Fruit fly (Drosophila melanogaster): ENCODE results near the gene tna.

tna gene

DNA sequence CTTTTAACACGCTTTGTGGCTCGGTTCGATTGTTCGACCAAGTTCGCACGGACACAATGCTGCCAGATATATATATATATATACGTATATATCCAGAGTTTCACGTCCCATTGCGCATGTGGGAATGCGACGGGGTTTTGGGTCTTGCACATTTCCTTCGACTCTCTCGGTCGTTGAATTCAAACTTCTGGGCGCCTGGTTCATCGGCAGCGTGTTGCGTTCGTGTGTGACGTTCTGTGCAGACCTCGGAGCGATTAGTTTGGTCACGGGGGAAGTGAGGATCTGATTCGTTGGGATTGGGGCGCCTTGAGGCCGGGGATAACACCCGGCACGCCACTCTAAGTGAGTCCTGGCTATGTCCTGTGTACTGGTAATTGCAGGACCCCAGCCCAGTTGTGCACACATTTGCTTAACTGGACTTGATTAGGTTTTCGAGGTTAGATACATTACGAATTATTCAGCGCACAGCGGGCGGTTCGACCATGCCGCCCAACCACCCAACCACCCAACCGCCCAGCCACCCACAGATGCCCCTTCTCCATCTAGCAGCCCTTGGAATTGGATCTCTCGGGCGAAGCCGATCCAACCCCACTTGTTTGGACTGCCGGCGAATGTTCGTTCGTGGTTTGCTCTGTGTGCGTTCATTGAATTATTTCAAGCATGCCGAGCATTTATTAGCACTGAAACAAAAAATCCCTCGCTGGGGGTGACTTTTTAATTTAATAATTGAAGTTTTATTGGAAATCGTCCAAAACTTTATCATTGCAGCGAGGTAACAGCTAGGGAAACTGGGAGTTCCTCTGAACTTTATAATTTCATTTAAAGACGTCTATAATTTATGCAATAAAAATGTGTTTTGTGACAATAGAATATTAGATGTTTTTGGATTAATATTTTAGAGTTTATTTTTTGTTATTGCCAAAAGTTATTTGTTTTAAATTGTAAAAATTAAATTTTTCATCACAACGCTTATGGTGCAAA lies 17.4 kb upstream of the tna start (continued):
- peak; percentile 5 for TF ChIP-seq NfI (GFP tag; optimal IDR thresholded peaks at IDR 0.05)
- no peak for TF ChIP-seq Sry-β (GFP tag; optimal IDR thresholded peaks at IDR 0.05)
- 0 out of 2 replicates have a peak, but pooled peaks have one; percentile 11 for TF ChIP-seq Awh (GFP tag; IDR thresholded peaks at IDR 0.05)
- TF ChIP-seq CG10209 (GFP tag; optimal IDR thresholded peaks at IDR 0.05): peak; percentile 21
- peak; percentile 30 for TF ChIP-seq nmo (GFP tag; optimal IDR thresholded peaks at IDR 0.05)
- TF ChIP-seq Meics (GFP tag; optimal IDR thresholded peaks at IDR 0.05): peak; percentile 54
- TF ChIP-seq Hmr (GFP tag; optimal IDR thresholded peaks at IDR 0.05): peak; percentile 30
- TF ChIP-seq CG2678 (tag; optimal IDR thresholded peaks at IDR 0.05): peak; percentile 64
- peak; percentile 48 for TF ChIP-seq dmrt99B (tag; optimal IDR thresholded peaks at IDR 0.05)

DNA sequence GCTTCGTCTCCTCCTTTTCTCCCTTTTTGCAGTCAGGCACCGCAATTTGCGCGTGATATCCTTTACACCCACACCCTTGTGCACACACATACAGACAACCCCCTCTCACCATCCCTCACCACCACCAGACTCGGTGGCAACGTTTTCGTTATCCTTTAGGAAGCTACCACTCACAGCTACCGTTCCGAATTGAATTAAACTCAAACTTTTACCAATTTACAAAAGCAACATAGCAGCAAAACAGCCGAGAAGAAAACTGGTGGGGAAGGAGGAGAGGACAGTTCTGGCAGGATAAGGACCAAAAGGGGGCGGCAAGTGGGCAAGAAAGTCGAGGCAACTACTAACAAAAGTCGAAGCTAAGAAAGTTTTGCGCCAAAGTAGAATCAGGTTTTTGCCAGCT lies 13.9 kb upstream of the tna start:
- TF ChIP-seq CG4360 (GFP tag; IDR thresholded peaks at IDR 0.05): no peak
- no peak for TF ChIP-seq CG6765 (GFP tag; optimal IDR thresholded peaks at IDR 0.05)
- TF ChIP-seq abd-A (tag; optimal IDR thresholded peaks at IDR 0.05): peak; percentile 70
- peak; percentile 57 for TF ChIP-seq CG13894 (tag; optimal IDR thresholded peaks at IDR 0.05)
- TF ChIP-seq crol (GFP tag; IDR thresholded peaks at IDR 0.05): peak; percentile 27; the same call in 1 of the 2 replicates
- TF ChIP-seq Med (GFP tag): peak; percentile 57

DNA sequence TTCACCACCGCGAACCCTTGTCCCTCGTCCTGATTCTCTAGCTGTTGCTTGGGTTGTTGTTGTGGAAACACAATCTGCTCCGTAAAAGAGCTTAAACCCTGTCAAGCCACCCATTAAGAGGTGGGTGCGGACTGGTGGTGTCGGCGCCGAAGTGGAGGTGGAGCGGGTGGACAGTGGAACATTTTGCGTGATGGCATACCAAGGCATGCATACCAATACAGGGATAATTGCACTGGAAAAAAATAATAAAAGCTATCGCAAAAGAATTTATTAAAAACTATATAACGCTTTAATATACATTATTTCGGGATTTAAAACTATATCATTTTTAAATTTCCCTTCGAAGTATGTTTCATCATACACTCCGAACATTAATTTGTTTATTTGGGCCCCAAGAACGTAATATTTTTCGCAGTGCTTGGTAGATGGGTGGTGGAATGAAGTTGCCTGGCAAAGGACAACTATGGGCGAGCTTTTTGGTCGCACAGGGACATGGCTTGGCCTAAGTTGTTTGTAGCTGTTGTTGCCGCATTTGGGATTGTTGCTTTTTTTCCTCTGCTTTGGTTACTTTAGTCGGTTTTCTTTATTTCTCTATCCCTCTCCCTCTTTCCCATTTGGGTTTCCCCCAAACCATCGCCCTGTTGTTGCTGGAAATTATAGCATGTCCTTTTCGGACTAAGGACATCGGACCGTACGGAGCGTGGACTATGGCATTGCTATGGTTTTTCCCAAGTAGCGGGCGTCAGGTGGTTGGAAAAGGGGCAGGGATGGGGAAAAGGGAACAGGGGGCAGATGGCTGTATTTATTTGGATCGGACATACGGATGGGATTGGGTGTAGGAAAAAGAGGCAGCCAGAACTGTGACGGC lies 12.7 kb upstream of the tna start:
- TF ChIP-seq sd (tag; optimal IDR thresholded peaks at IDR 0.05) (peak; percentile 89), Mad (GFP tag; optimal IDR thresholded peaks at IDR 0.05) (no peak), CG31388 (GFP tag; optimal IDR thresholded peaks at IDR 0.05) (no peak), croc (GFP tag; conservative IDR thresholded peaks at IDR 0.05) (peak; percentile 54), Sox100B (GFP tag; optimal IDR thresholded peaks at IDR 0.05) (peak; percentile 71), psq (GFP tag; optimal IDR thresholded peaks at IDR 0.05) (no peak), tap (tag; optimal IDR thresholded peaks at IDR 0.05) (peak; percentile 60), zfh1 (GFP tag; IDR thresholded peaks at IDR 0.05) (peak; percentile 71), phol (tag; optimal IDR thresholded peaks at IDR 0.05) (peak; percentile 78), CG14710 (tag; optimal IDR thresholded peaks at IDR 0.05) (peak; percentile 47), CG3995 (GFP tag; optimal IDR thresholded peaks at IDR 0.05) (no peak), slou (GFP tag; optimal IDR thresholded peaks at IDR 0.05) (peak; percentile 54), Bgb (GFP tag; IDR thresholded peaks at IDR 0.05; ENCODE audit: partially characterized antibody) (0 out of 2 replicates have a peak, but pooled peaks have one; percentile 15), CG10462 (GFP tag; optimal IDR thresholded peaks at IDR 0.05) (peak; percentile 28), CG4404 (GFP tag; IDR thresholded peaks at IDR 0.05) (peak; percentile 47; the same call in 1 of the 2 replicates), CHES-1-like (GFP tag; optimal IDR thresholded peaks at IDR 0.05) (no peak), al (GFP tag; IDR thresholded peaks at IDR 0.05) (peak; percentile 61), Bdp1 (GFP tag; optimal IDR thresholded peaks at IDR 0.05) (peak; percentile 11), Oaz (GFP tag; IDR thresholded peaks at IDR 0.05) (peak; percentile 68), CG3407 (GFP tag; optimal IDR thresholded peaks at IDR 0.05) (peak; percentile 33), zen (tag; optimal IDR thresholded peaks at IDR 0.05) (peak; percentile 35), grau (tag; optimal IDR thresholded peaks at IDR 0.05) (peak; percentile 82), CG32532 (GFP tag; IDR thresholded peaks at IDR 0.05) (peak; percentile 74), Hr3 (GFP tag; optimal IDR thresholded peaks at IDR 0.05) (peak; percentile 60), onecut (GFP tag; IDR thresholded peaks at IDR 0.05) (peak; percentile 68), CG10959 (GFP tag; IDR thresholded peaks at IDR 0.05) (no peak), CG17359 (tag; optimal IDR thresholded peaks at IDR 0.05) (peak; percentile 82), CG10979 (tag; optimal IDR thresholded peaks at IDR 0.05) (peak; percentile 75), gem (tag; optimal IDR thresholded peaks at IDR 0.05) (peak; percentile 87)

Data from whole organism, embryonic.